Fruit fly (Drosophila melanogaster): ENCODE data around the gene Cpr62Bb.

Gene Cpr62Bb

dm6 chr3L:1865121-1865727 lies 30.3 kb upstream of the Cpr62Bb start, which contains the start of the genes HBS1 and CG12025 (continued):
- TF ChIP-seq CG2120 (GFP tag; optimal IDR thresholded peaks at IDR 0.05) (peak; percentile 82), en (GFP tag; optimal IDR thresholded peaks at IDR 0.05) (no peak), otp (GFP tag; IDR thresholded peaks at IDR 0.05) (no peak), CG17359 (tag; optimal IDR thresholded peaks at IDR 0.05) (peak; percentile 45), CG43689 (GFP tag; IDR thresholded peaks at IDR 0.05) (no peak), trem (tag; optimal IDR thresholded peaks at IDR 0.05) (peak; percentile 74), CG8359 (GFP tag; optimal IDR thresholded peaks at IDR 0.05; ENCODE audit: borderline replicate concordance) (no peak), Mrtf (GFP tag; IDR thresholded peaks at IDR 0.05) (0 out of 3 replicates have a peak, but pooled peaks have one; percentile 44), jing (GFP tag; optimal IDR thresholded peaks at IDR 0.05) (no peak), CG2202 (tag; optimal IDR thresholded peaks at IDR 0.05) (peak; percentile 6), rib (GFP tag; IDR thresholded peaks at IDR 0.05) (no peak), CG3407 (GFP tag; optimal IDR thresholded peaks at IDR 0.05) (peak; percentile 29), klu (GFP tag; IDR thresholded peaks at IDR 0.05) (peak; percentile 81), B-H2 (GFP tag; optimal IDR thresholded peaks at IDR 0.05) (no peak), CG4282 (GFP tag; optimal IDR thresholded peaks at IDR 0.05) (no peak), jumu (GFP tag; optimal IDR thresholded peaks at IDR 0.05) (peak; percentile 55), CG7963 (GFP tag; IDR thresholded peaks at IDR 0.05; ENCODE audit: partially characterized antibody) (no peak), CG15479 (GFP tag; optimal IDR thresholded peaks at IDR 0.05) (no peak), CG6689 (GFP tag; IDR thresholded peaks at IDR 0.05) (peak; percentile 71), Gug (GFP tag; IDR thresholded peaks at IDR 0.05) (peak; percentile 56; the same call in 1 of the 4 replicates), NFAT (GFP tag; IDR thresholded peaks at IDR 0.05) (peak; percentile 37), Hr51 (GFP tag; optimal IDR thresholded peaks at IDR 0.05) (peak in 1 of 2 experiments; percentile 39), MTF-1 (GFP tag; optimal IDR thresholded peaks at IDR 0.05; ENCODE audit: borderline replicate concordance) (no peak), CG1603 (tag; optimal IDR thresholded peaks at IDR 0.05) (peak; percentile 82), Ets65A (GFP tag) (peak; percentile 94), CG2889 (GFP tag; IDR thresholded peaks at IDR 0.05) (0 out of 3 replicates have a peak, but pooled peaks have one; percentile 26), Sry-δ (GFP tag; optimal IDR thresholded peaks at IDR 0.05) (peak; percentile 63), CG3281 (GFP tag; optimal IDR thresholded peaks at IDR 0.05) (peak; percentile 21), Dek (tag; optimal IDR thresholded peaks at IDR 0.05) (peak; percentile 34), knrl (GFP tag; IDR thresholded peaks at IDR 0.05; ENCODE audit: partially characterized antibody) (peak; percentile 27; the same call in 1 of the 3 replicates), CG18262 (tag; optimal IDR thresholded peaks at IDR 0.05) (peak; percentile 45), lab (GFP tag; optimal IDR thresholded peaks at IDR 0.05) (peak; percentile 51), Meics (GFP tag; optimal IDR thresholded peaks at IDR 0.05) (peak; percentile 49), CG17385 (GFP tag; optimal IDR thresholded peaks at IDR 0.05) (peak; percentile 23), pb (GFP tag; optimal IDR thresholded peaks at IDR 0.05) (no peak), CG4707 (GFP tag; optimal IDR thresholded peaks at IDR 0.05) (no peak), CG32772 (GFP tag; IDR thresholded peaks at IDR 0.05) (peak; percentile 40; the same call in 1 of the 2 replicates), CG12942 (GFP tag; optimal IDR thresholded peaks at IDR 0.05) (peak; percentile 9), Ptx1 (GFP tag; IDR thresholded peaks at IDR 0.05) (peak; percentile 66), CG8765 (GFP tag; IDR thresholded peaks at IDR 0.05) (no peak), Nf-YA (GFP tag; IDR thresholded peaks at IDR 0.05) (no peak), Dfd (GFP tag; optimal IDR thresholded peaks at IDR 0.05) (peak in 1 of 2 experiments; percentile 6), HHEX (GFP tag; optimal IDR thresholded peaks at IDR 0.05) (no peak), oc (tag; optimal IDR thresholded peaks at IDR 0.05) (no peak), CG4820 (GFP tag; optimal IDR thresholded peaks at IDR 0.05) (peak; percentile 40), caup (GFP tag; optimal IDR thresholded peaks at IDR 0.05; ENCODE audit: severe bottlenecking) (peak; percentile 36), CG1024 (GFP tag; IDR thresholded peaks at IDR 0.05) (peak; percentile 10; the same call in 1 of the 2 replicates), Usf (GFP tag; optimal IDR thresholded peaks at IDR 0.05) (peak; percentile 18), Atf3 (GFP tag; optimal IDR thresholded peaks at IDR 0.05) (no peak)
